Worm (Caenorhabditis elegans): ENCODE results near the gene tftc-3.

ce11 chrV:10190081-10190556 is 20.0 kb downstream of the tftc-3 start, which contains the start of gene ZK856.5:
- TF ChIP-seq ama-1 (optimal IDR thresholded peaks at IDR 0.05) (no peak), aly-1 (tag; optimal IDR thresholded peaks at IDR 0.05) (no peak), tbx-37 (GFP tag; conservative IDR thresholded peaks at IDR 0.05) (no peak), hmbx-1 (tag; optimal IDR thresholded peaks at IDR 0.05) (no peak), ceh-36 (tag; optimal IDR thresholded peaks at IDR 0.05) (no peak), hnd-1 (tag; optimal IDR thresholded peaks at IDR 0.05) (no peak), ets-7 (tag; optimal IDR thresholded peaks at IDR 0.05) (no peak), flt-1 (GFP tag; IDR thresholded peaks at IDR 0.05) (no peak), F13C5.2 (tag; optimal IDR thresholded peaks at IDR 0.05) (no peak), scrt-1 (GFP tag; IDR thresholded peaks at IDR 0.05) (no peak)

Data from whole organism, early embryonic.